Worm (Caenorhabditis elegans) whole organism, early embryonic: ENCODE results near the gene srh-212.

ENCODE experiments used
- B0310.2 ChIP-seq: sonication (generic microtip); optimal IDR thresholded peaks from 2 replicates; lab custom pipeline; 2016; ENCODE audit warnings: mild to moderate bottlenecking, missing genetic modification characterization, missing compliant biosample characterization
- F13C5.2 ChIP-seq: sonication (generic microtip); optimal IDR thresholded peaks from 2 replicates; lab custom pipeline; 2017; ENCODE audit warnings: mild to moderate bottlenecking, missing genetic modification characterization, inconsistent platforms, missing compliant biosample characterization
- aly-1 ChIP-seq: sonication (generic microtip); optimal IDR thresholded peaks from 2 replicates; lab custom pipeline; 2016; ENCODE audit warnings: missing genetic modification characterization, missing compliant biosample characterization
- ama-1 ChIP-seq: fragments of 150-350 bp; optimal IDR thresholded peaks from 2 replicates; lab custom pipeline; 2014
- ceh-13 ChIP-seq: fragments of 200-800 bp; sonication (Bioruptor generic); optimal IDR thresholded peaks from 2 replicates; lab custom pipeline; 2018; ENCODE audit warnings: mild to moderate bottlenecking, missing genetic modification characterization, missing compliant biosample characterization
- ceh-36 ChIP-seq: sonication (generic microtip); optimal IDR thresholded peaks from 2 replicates; lab custom pipeline; 2016; ENCODE audit warnings: missing genetic modification characterization, inconsistent platforms, missing compliant biosample characterization
- ets-7 ChIP-seq: sonication (generic microtip); optimal IDR thresholded peaks from 2 replicates; lab custom pipeline; 2016; ENCODE audit warnings: missing genotype, missing genetic modification characterization, missing compliant biosample characterization
- flt-1 ChIP-seq: fragments of 200-800 bp; sonication (Bioruptor generic); IDR thresholded peaks from 2 replicates; pipeline ENCODE4 v1.3.6; 2022; ENCODE audit warnings: missing genetic modification characterization, missing compliant biosample characterization
- hmbx-1 ChIP-seq: sonication (generic microtip); optimal IDR thresholded peaks from 2 replicates; lab custom pipeline; 2016; ENCODE audit warnings: mild to moderate bottlenecking, missing genetic modification characterization, missing compliant biosample characterization
- hmg-4 ChIP-seq: fragments of 200-800 bp; sonication (Bioruptor generic); optimal IDR thresholded peaks from 2 replicates; lab custom pipeline; 2018; ENCODE audit warnings: mild to moderate bottlenecking, missing genetic modification characterization, missing compliant biosample characterization
- hnd-1 ChIP-seq: sonication (generic microtip); optimal IDR thresholded peaks from 2 replicates; lab custom pipeline; 2016; ENCODE audit warnings: missing genetic modification characterization, missing compliant biosample characterization
- pes-1 ChIP-seq: fragments of 200-800 bp; sonication (Bioruptor generic); IDR thresholded peaks from 2 replicates; pipeline ENCODE4 v1.3.6; 2022; ENCODE audit warnings: missing genetic modification reagents, missing genetic modification characterization, missing compliant biosample characterization
- scrt-1 ChIP-seq: fragments of 200-800 bp; sonication (Bioruptor generic); IDR thresholded peaks from 2 replicates; pipeline ENCODE4 v1.3.6; 2022; ENCODE audit warnings: missing genetic modification characterization, missing compliant biosample characterization
- sea-1 ChIP-seq: fragments of 200-800 bp; sonication (Bioruptor generic); conservative IDR thresholded peaks from 2 replicates; pipeline ENCODE4 v1.3.6; 2022; ENCODE audit warnings: missing genetic modification characterization, missing compliant biosample characterization
- tbx-11 ChIP-seq: fragments of 200-800 bp; sonication (Bioruptor generic); IDR thresholded peaks from 2 replicates; pipeline ENCODE4 v1.3.6; 2022; ENCODE audit warnings: missing genetic modification characterization, missing compliant biosample characterization
- tbx-37 ChIP-seq: fragments of 200-800 bp; sonication (Bioruptor generic); conservative IDR thresholded peaks from 2 replicates; pipeline ENCODE4 v1.3.6; 2022; ENCODE audit warnings: missing genetic modification reagents, missing genetic modification characterization, missing compliant biosample characterization
- tra-4 ChIP-seq: sonication (generic microtip); optimal IDR thresholded peaks from 2 replicates; lab custom pipeline; 2017; ENCODE audit warnings: missing genetic modification characterization, missing compliant biosample characterization

Gene srh-212

DNA sequence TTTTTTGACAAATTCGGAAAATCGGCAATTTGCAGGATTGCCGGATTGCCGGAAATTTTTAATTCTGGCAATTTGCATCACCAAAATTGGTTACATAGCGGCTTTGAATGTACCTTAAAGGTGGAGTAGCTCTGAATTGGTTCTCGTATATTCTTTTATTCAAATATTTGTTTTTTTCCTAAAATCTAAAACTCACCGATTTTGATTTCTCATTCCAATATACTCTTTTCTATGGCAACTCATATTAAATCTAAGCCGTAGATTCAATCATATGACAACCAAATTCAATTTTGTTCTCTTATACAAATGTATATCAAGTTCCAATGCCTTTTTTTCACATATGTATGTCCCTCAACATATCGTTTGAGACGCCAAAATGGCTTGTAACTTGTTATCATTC is 47.4 kb downstream of the srh-212 start, which contains the start of gene sri-21:
Gene sri-21, plus strand, starts transcription at position 301 of the 400 bp plus-strand sequence.
- no peak for TF ChIP-seq B0310.2 (tag; lab: Kevin White, UChicago)
- TF ChIP-seq F13C5.2 (tag; lab: Kevin White, UChicago): no peak
- no peak for TF ChIP-seq tbx-37 (GFP tag; lab: Robert Waterston, UW)
- TF ChIP-seq ama-1 (lab: Kevin White, UChicago): no peak
- no peak for TF ChIP-seq tbx-11 (GFP tag; lab: Robert Waterston, UW)
- TF ChIP-seq tra-4 (tag; lab: Kevin White, UChicago): no peak
- no peak for TF ChIP-seq aly-1 (tag; lab: Kevin White, UChicago)
- TF ChIP-seq flt-1: no peak
- no peak for TF ChIP-seq ceh-13
- no peak for TF ChIP-seq ets-7
- no peak for TF ChIP-seq hmbx-1 (tag; lab: Kevin White, UChicago)
- no peak for TF ChIP-seq scrt-1 (GFP tag; lab: Robert Waterston, UW)
- TF ChIP-seq ceh-36 (tag; lab: Kevin White, UChicago): no peak
- TF ChIP-seq sea-1 (GFP tag; lab: Robert Waterston, UW): no peak

DNA sequence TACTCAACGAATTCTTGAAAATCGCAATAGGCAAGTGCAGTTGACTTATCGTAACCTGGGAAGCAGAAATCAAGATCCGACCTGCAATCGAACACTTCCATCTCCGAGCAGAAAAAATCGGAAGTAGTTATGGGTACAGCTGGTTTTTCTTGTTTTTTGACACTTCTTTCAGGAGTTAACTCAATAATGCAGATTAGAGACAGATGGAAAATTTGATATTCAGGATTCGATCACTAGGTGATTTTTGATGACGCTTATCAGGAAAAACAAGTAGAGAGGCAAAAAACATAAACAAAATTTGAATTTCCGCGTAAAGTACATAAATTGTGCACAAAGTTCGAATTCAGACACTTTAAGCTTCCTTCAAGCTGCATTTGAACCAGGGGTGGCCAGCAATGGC is 48.2 kb downstream of the srh-212 start, which contains the start of gene srw-130:
Gene srw-130, minus strand, starts transcription at position 101 of the 400 bp plus-strand sequence.
- TF ChIP-seq hnd-1 (tag; lab: Kevin White, UChicago): no peak
- TF ChIP-seq ama-1 (lab: Kevin White, UChicago): no peak
- TF ChIP-seq tbx-11 (GFP tag; lab: Robert Waterston, UW): no peak

ce11 chrV:3546517-3546916 is 50.4 kb downstream of the srh-212 start, which contains the start of gene srbc-68:
Gene srbc-68, minus strand, starts transcription at chrV:3546617.
- TF ChIP-seq ceh-13 (no peak), tbx-11 (GFP tag; lab: Robert Waterston, UW) (no peak), aly-1 (tag; lab: Kevin White, UChicago) (no peak), hmg-4 (GFP tag; lab: Kevin White, UChicago) (no peak), flt-1 (no peak), tbx-37 (GFP tag; lab: Robert Waterston, UW) (no peak), ceh-36 (tag; lab: Kevin White, UChicago) (no peak), hnd-1 (tag; lab: Kevin White, UChicago) (no peak), B0310.2 (tag; lab: Kevin White, UChicago) (no peak), ama-1 (lab: Kevin White, UChicago) (no peak), F13C5.2 (tag; lab: Kevin White, UChicago) (no peak), ets-7 (no peak), sea-1 (GFP tag; lab: Robert Waterston, UW) (no peak), scrt-1 (GFP tag; lab: Robert Waterston, UW) (no peak), hmbx-1 (tag; lab: Kevin White, UChicago) (no peak), pes-1 (GFP tag; lab: Robert Waterston, UW) (no peak), tra-4 (tag; lab: Kevin White, UChicago) (no peak)
